Worm (Caenorhabditis elegans) whole organism, L2 larva: ENCODE measurements around the gene fbxb-96.

ENCODE experiments used
- ZK546.5 ChIP-seq: sonication (generic microtip); optimal IDR thresholded peaks from 2 replicates; lab custom pipeline; 2017; ENCODE audit warnings: missing biosample characterization, missing genetic modification characterization
- aly-2 ChIP-seq: fragments of 150-350 bp; optimal IDR thresholded peaks from 2 replicates; lab custom pipeline; 2014; ENCODE audit warnings: missing biosample characterization, missing genetic modification characterization
- fos-1 ChIP-seq: fragments of 150-350 bp; optimal IDR thresholded peaks from 2 replicates; lab custom pipeline; 2014; ENCODE audit warnings: missing biosample characterization, missing genetic modification characterization
- lsy-2 ChIP-seq, 2 experiments: fragments of 150-350 bp in 1 of 2; sonication (generic microtip) in 1 of 2; optimal IDR thresholded peaks; 2 replicates each; lab custom pipeline; 2014 to 2017; ENCODE audit warnings: missing biosample characterization in 2 of 2, missing genetic modification characterization in 2 of 2
- snpc-4 ChIP-seq: fragments of 150-350 bp; optimal IDR thresholded peaks from 2 replicates; lab custom pipeline; 2014; ENCODE audit warnings: missing biosample characterization, missing genetic modification characterization
- unc-39 ChIP-seq: fragments of 150-350 bp; optimal IDR thresholded peaks from 2 replicates; lab custom pipeline; 2014; ENCODE audit warnings: missing biosample characterization, missing genetic modification characterization
- zag-1 ChIP-seq: fragments of 150-350 bp; optimal IDR thresholded peaks from 2 replicates; lab custom pipeline; 2014; ENCODE audit warnings: missing biosample characterization, missing genetic modification characterization
- ztf-11 ChIP-seq: sonication (generic microtip); optimal IDR thresholded peaks from 2 replicates; lab custom pipeline; 2017; ENCODE audit warnings: missing biosample characterization, missing genetic modification characterization

- TF ChIP-seq aly-2 (no peak), fos-1 (tag; lab: Kevin White, UChicago) (no peak), lsy-2 (tag; optimal IDR thresholded peaks at IDR 0.05; lab: Kevin White, UChicago) (no peak), zag-1 (tag; lab: Kevin White, UChicago) (no peak), unc-39 (no peak), ztf-11 (tag; lab: Kevin White, UChicago) (no peak), ZK546.5 (tag; lab: Kevin White, UChicago) (no peak), snpc-4 (tag; lab: Kevin White, UChicago) (no peak)
Observed at ce11 chrII:1852503-1852902, 2.3 kb upstream of the fbxb-96 start, which contains the start of gene C52E2.2.
